Comparison of ENCODE assay signal across 2 fruit fly cellular contexts in the genomic region with DNA sequence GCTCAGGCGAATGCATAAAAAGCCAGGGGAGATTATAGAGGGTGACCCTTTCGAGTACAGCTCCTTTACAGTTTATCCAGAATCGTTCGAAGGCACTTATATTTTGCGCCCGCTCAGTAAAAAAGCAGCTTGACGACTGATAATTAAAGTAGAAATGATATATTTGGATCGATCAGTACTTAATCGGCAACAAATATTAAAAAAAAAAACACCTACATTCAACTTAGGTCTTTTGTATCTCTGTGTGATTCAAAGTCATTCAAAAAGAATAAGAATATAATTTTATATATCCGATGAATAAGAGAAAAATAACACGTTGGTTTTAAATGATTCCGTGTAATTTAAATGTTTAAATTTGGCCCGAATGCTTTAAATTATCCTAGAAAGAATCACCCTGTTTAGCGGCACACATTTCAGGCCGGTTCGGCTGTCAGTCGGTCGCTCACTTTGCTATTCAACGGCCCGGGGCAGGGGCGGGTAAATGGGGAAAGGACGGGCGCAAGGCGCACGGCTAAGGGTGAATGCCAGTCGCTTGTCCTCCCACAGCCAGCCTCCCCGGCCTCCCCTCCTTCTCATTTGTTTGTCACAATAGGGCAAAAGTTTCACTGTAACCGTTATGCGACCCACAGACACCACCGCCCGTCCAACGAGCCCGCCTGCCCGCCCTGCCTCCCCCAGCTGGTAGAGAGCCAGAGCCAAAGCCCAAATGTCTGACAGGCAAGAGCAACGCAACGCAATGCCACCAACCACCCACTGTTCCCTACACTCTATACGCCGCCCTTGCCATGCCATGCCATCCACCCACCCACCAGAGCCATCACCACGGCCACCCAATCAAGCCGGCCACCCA.
TF ChIP-seq lines count a peak whose summit lies in the region.

No protein-coding gene starts in this region.

TF ChIP-seq in whole organism, embryonic, 481 proteins besides CTCF, POLR2A, EP300 and RAD21 (continued from another document and continues in another):
- no peak for TF ChIP-seq maf-S (GFP tag; optimal IDR thresholded peaks at IDR 0.05; lab: Kevin White, UChicago)
- TF ChIP-seq CG17361 (GFP tag; IDR thresholded peaks at IDR 0.05; lab: Robert Waterston, UW) = peak; percentile 72
- TF ChIP-seq Med (GFP tag; lab: Kevin White, UChicago) = peak; percentile 76
- TF ChIP-seq HLH4C (GFP tag; IDR thresholded peaks at IDR 0.05; lab: Robert Waterston, UW; ENCODE audit: partially characterized antibody) = 0 out of 3 replicates have a peak, but pooled peaks have one; percentile 31
- TF ChIP-seq Asciz (GFP tag; optimal IDR thresholded peaks at IDR 0.05; lab: Kevin White, UChicago) = peak; percentile 24
- no peak for TF ChIP-seq CG16815 (GFP tag; optimal IDR thresholded peaks at IDR 0.05; lab: Kevin White, UChicago)
- peak; percentile 55 for TF ChIP-seq odd (GFP tag; optimal IDR thresholded peaks at IDR 0.05; lab: Kevin White, UChicago)
- TF ChIP-seq az2 (GFP tag; optimal IDR thresholded peaks at IDR 0.05; lab: Kevin White, UChicago) = peak; percentile 22
- no peak for TF ChIP-seq Ptx1 (GFP tag; IDR thresholded peaks at IDR 0.05; lab: Robert Waterston, UW)
- TF ChIP-seq chinmo (GFP tag; IDR thresholded peaks at IDR 0.05; lab: Robert Waterston, UW; ENCODE audit: partially characterized antibody) = peak; percentile 75; the same call in 1 of the 4 replicates
- TF ChIP-seq slbo (GFP tag; IDR thresholded peaks at IDR 0.05; lab: Robert Waterston, UW) = 0 out of 2 replicates have a peak, but pooled peaks have one; percentile 39
- TF ChIP-seq Optix (GFP tag; IDR thresholded peaks at IDR 0.05; lab: Robert Waterston, UW) = no peak
- no peak for TF ChIP-seq Nf-YA (GFP tag; IDR thresholded peaks at IDR 0.05; lab: Robert Waterston, UW)
- peak; percentile 72 for TF ChIP-seq CG1233 (GFP tag; optimal IDR thresholded peaks at IDR 0.05; lab: Kevin White, UChicago)
- TF ChIP-seq CG4854 (GFP tag; optimal IDR thresholded peaks at IDR 0.05; lab: Kevin White, UChicago) = no peak
- 0 out of 2 replicates have a peak, but pooled peaks have one; percentile 13 for TF ChIP-seq sna (GFP tag; IDR thresholded peaks at IDR 0.05; lab: Robert Waterston, UW; ENCODE audit: partially characterized antibody)
- TF ChIP-seq shn (GFP tag; optimal IDR thresholded peaks at IDR 0.05; lab: Kevin White, UChicago) = no peak
- TF ChIP-seq dysf (GFP tag; IDR thresholded peaks at IDR 0.05; lab: Robert Waterston, UW) = peak; percentile 26; the same call in 1 of the 3 replicates
- no peak for TF ChIP-seq CG17612 (GFP tag; IDR thresholded peaks at IDR 0.05; lab: Robert Waterston, UW)
- TF ChIP-seq CG18011 (GFP tag; optimal IDR thresholded peaks at IDR 0.05; lab: Kevin White, UChicago) = no peak
- TF ChIP-seq hb (GFP tag; IDR thresholded peaks at IDR 0.05; lab: Robert Waterston, UW; ENCODE audit: partially characterized antibody) = no peak
- peak; percentile 7 for TF ChIP-seq CG15696 (tag; optimal IDR thresholded peaks at IDR 0.05; lab: Kevin White, UChicago)
- no peak for TF ChIP-seq trem (tag; optimal IDR thresholded peaks at IDR 0.05; lab: Kevin White, UChicago)
- TF ChIP-seq CG13775 (GFP tag; optimal IDR thresholded peaks at IDR 0.05; lab: Kevin White, UChicago) = peak; percentile 9
- TF ChIP-seq tio (GFP tag; optimal IDR thresholded peaks at IDR 0.05; lab: Kevin White, UChicago) = peak; percentile 23
- TF ChIP-seq lab (GFP tag; optimal IDR thresholded peaks at IDR 0.05; lab: Kevin White, UChicago) = peak; percentile 75
- peak; percentile 88 for TF ChIP-seq sens (GFP tag; lab: Kevin White, UChicago)
- TF ChIP-seq CG10565 (GFP tag; optimal IDR thresholded peaks at IDR 0.05; lab: Kevin White, UChicago) = no peak
- no peak for TF ChIP-seq tx (GFP tag; optimal IDR thresholded peaks at IDR 0.05; lab: Kevin White, UChicago)
- no peak for TF ChIP-seq Drgx (GFP tag; IDR thresholded peaks at IDR 0.05; lab: Robert Waterston, UW)
- peak; percentile 66 for TF ChIP-seq CG10267 (tag; optimal IDR thresholded peaks at IDR 0.05; lab: Kevin White, UChicago)
- peak in 1 of 3 experiments; percentile 42 for TF ChIP-seq lola (GFP tag; optimal IDR thresholded peaks at IDR 0.05; lab: Kevin White, UChicago)
- no peak for TF ChIP-seq mam (GFP tag; optimal IDR thresholded peaks at IDR 0.05; lab: Kevin White, UChicago)
- TF ChIP-seq Ssrp (tag; optimal IDR thresholded peaks at IDR 0.05; lab: Kevin White, UChicago) = peak; percentile 14
- no peak for TF ChIP-seq Stat92E (GFP tag; optimal IDR thresholded peaks at IDR 0.05; lab: Kevin White, UChicago)
- TF ChIP-seq vfl (GFP tag; optimal IDR thresholded peaks at IDR 0.05; lab: Kevin White, UChicago) = peak; percentile 38
- no peak for TF ChIP-seq cad (GFP tag; optimal IDR thresholded peaks at IDR 0.05; lab: Kevin White, UChicago)
- no peak for TF ChIP-seq repo (GFP tag; optimal IDR thresholded peaks at IDR 0.05; lab: Kevin White, UChicago)
- no peak for TF ChIP-seq HmgD (GFP tag; optimal IDR thresholded peaks at IDR 0.05; lab: Kevin White, UChicago)
- no peak for TF ChIP-seq sima (GFP tag; optimal IDR thresholded peaks at IDR 0.05; lab: Kevin White, UChicago)
- peak; percentile 13 for TF ChIP-seq ind (GFP tag; optimal IDR thresholded peaks at IDR 0.05; lab: Kevin White, UChicago)
- no peak for TF ChIP-seq Mes4 (GFP tag; optimal IDR thresholded peaks at IDR 0.05; lab: Kevin White, UChicago)
- 0 out of 2 replicates have a peak, but pooled peaks have one; percentile 11 for TF ChIP-seq MBD-R2 (GFP tag; IDR thresholded peaks at IDR 0.05; lab: Robert Waterston, UW)
- TF ChIP-seq exex (tag; optimal IDR thresholded peaks at IDR 0.05; lab: Kevin White, UChicago) = peak; percentile 24
- TF ChIP-seq CG5245 (GFP tag; optimal IDR thresholded peaks at IDR 0.05; lab: Kevin White, UChicago) = no peak
- TF ChIP-seq Pdp1 (GFP tag; optimal IDR thresholded peaks at IDR 0.05; lab: Kevin White, UChicago) = peak in 1 of 2 experiments; percentile 1
- TF ChIP-seq CG12236 (GFP tag; optimal IDR thresholded peaks at IDR 0.05; lab: Kevin White, UChicago) = no peak
- no peak for TF ChIP-seq gt (GFP tag; IDR thresholded peaks at IDR 0.05; lab: Robert Waterston, UW)
- peak; percentile 19 for TF ChIP-seq CG8388 (GFP tag; optimal IDR thresholded peaks at IDR 0.05; lab: Kevin White, UChicago)
- TF ChIP-seq CG12219 (GFP tag; optimal IDR thresholded peaks at IDR 0.05; lab: Kevin White, UChicago) = no peak
- no peak for TF ChIP-seq twi (tag; optimal IDR thresholded peaks at IDR 0.05; lab: Kevin White, UChicago)
- TF ChIP-seq Deaf1 (tag; optimal IDR thresholded peaks at IDR 0.05; lab: Kevin White, UChicago) = no peak
- TF ChIP-seq CG4820 (GFP tag; optimal IDR thresholded peaks at IDR 0.05; lab: Kevin White, UChicago) = peak; percentile 45
- TF ChIP-seq sens-2 (GFP tag; IDR thresholded peaks at IDR 0.05; lab: Robert Waterston, UW) = no peak
- TF ChIP-seq NC2α (GFP tag; optimal IDR thresholded peaks at IDR 0.05; lab: Kevin White, UChicago) = no peak
- peak; percentile 47 for TF ChIP-seq fd96Cb (tag; optimal IDR thresholded peaks at IDR 0.05; lab: Kevin White, UChicago)
- TF ChIP-seq CG18599 (GFP tag; optimal IDR thresholded peaks at IDR 0.05; lab: Kevin White, UChicago) = peak; percentile 87
- no peak for TF ChIP-seq her (GFP tag; optimal IDR thresholded peaks at IDR 0.05; lab: Kevin White, UChicago)
- TF ChIP-seq CG13624 (GFP tag; optimal IDR thresholded peaks at IDR 0.05; lab: Kevin White, UChicago) = no peak
- TF ChIP-seq ro (GFP tag; IDR thresholded peaks at IDR 0.05; lab: Robert Waterston, UW) = no peak

TF ChIP-seq in whole organism, prepupa, 60 proteins besides CTCF, POLR2A, EP300 and RAD21 (continued from another document):
- TF ChIP-seq Eip78C (GFP tag; lab: Kevin White, UChicago) (peak; percentile 89), CG6854 (GFP tag; optimal IDR thresholded peaks at IDR 0.05; lab: Kevin White, UChicago) (no peak), spab (GFP tag; optimal IDR thresholded peaks at IDR 0.05; lab: Kevin White, UChicago) (peak; percentile 36), CG11902 (GFP tag; optimal IDR thresholded peaks at IDR 0.05; lab: Kevin White, UChicago) (peak; percentile 37), CG11762 (GFP tag; optimal IDR thresholded peaks at IDR 0.05; lab: Kevin White, UChicago; ENCODE audit: insufficient read depth) (peak; percentile 24), CG8319 (GFP tag; optimal IDR thresholded peaks at IDR 0.05; lab: Kevin White, UChicago) (no peak), CG3032 (tag; optimal IDR thresholded peaks at IDR 0.05; lab: Kevin White, UChicago) (peak; percentile 44)
